Worm (Caenorhabditis elegans): ENCODE results near the gene K01A6.8.
A peak's percentile ranks its signal among the peaks of the same experiment; 100 is the strongest.

K01A6.8 gene

ce11 chrIV:11723255-11723654 lies 13.9 kb downstream of the K01A6.8 start:
- TF ChIP-seq ztf-25 (GFP tag; IDR thresholded peaks at IDR 0.05) = no peak
- TF ChIP-seq ztf-18 (tag; optimal IDR thresholded peaks at IDR 0.05) = no peak
- TF ChIP-seq ztf-22 (GFP tag; optimal IDR thresholded peaks at IDR 0.05) = no peak
- TF ChIP-seq egl-18 (GFP tag; IDR thresholded peaks at IDR 0.05) = no peak
- no peak for TF ChIP-seq F22D6.2 (tag; optimal IDR thresholded peaks at IDR 0.05)
- TF ChIP-seq mcd-1 (GFP tag; IDR thresholded peaks at IDR 0.05) = no peak
- no peak for TF ChIP-seq gei-17 (GFP tag; optimal IDR thresholded peaks at IDR 0.05)
- no peak for TF ChIP-seq somi-1 (GFP tag; optimal IDR thresholded peaks at IDR 0.05)
- TF ChIP-seq hrde-1 (tag; optimal IDR thresholded peaks at IDR 0.05; ENCODE audit: borderline replicate concordance) = no peak
- TF ChIP-seq ets-4 (GFP tag; optimal IDR thresholded peaks at IDR 0.05) = no peak
- no peak for TF ChIP-seq nhr-179 (tag; optimal IDR thresholded peaks at IDR 0.05)
- no peak for TF ChIP-seq K11D2.4 (GFP tag; IDR thresholded peaks at IDR 0.05)
- no peak for TF ChIP-seq sea-2 (GFP tag; IDR thresholded peaks at IDR 0.05)
- TF ChIP-seq egl-44 (GFP tag; IDR thresholded peaks at IDR 0.05) = no peak
- TF ChIP-seq T26A5.8 (tag; optimal IDR thresholded peaks at IDR 0.05) = no peak
- no peak for TF ChIP-seq C17E4.6 (GFP tag; IDR thresholded peaks at IDR 0.05)
- TF ChIP-seq nhr-90 (tag; optimal IDR thresholded peaks at IDR 0.05) = no peak
- no peak for TF ChIP-seq F57A8.1 (GFP tag; optimal IDR thresholded peaks at IDR 0.05)
- no peak for TF ChIP-seq ceh-91 (GFP tag; IDR thresholded peaks at IDR 0.05)
- TF ChIP-seq ceh-79 (tag; optimal IDR thresholded peaks at IDR 0.05) = no peak

- TF ChIP-seq nhr-80 (tag; optimal IDR thresholded peaks at IDR 0.05) = peak; percentile 54
- no peak for TF ChIP-seq snpc-3.4 (tag; optimal IDR thresholded peaks at IDR 0.05)
- TF ChIP-seq hsf-1 (GFP tag; IDR thresholded peaks at IDR 0.05) = no peak
- no peak for TF ChIP-seq F23B12.7 (tag; optimal IDR thresholded peaks at IDR 0.05; ENCODE audit: insufficient read depth)
- TF ChIP-seq hlh-12 (tag; optimal IDR thresholded peaks at IDR 0.05) = no peak
- no peak for TF ChIP-seq madf-3 (GFP tag; IDR thresholded peaks at IDR 0.05)
Observed at ce11 chrIV:11721878-11722277, 15.3 kb downstream of the K01A6.8 start.

ce11 chrIV:11718653-11719052 lies 18.5 kb downstream of the K01A6.8 start:
- TF ChIP-seq ztf-28 (GFP tag; IDR thresholded peaks at IDR 0.05) = no peak
- no peak for TF ChIP-seq Y79H2A.3 (GFP tag; conservative IDR thresholded peaks at IDR 0.05)
- TF ChIP-seq hmg-1.2 (GFP tag; IDR thresholded peaks at IDR 0.05) = peak; percentile 49; the same call in 1 of the 2 replicates
- peak; percentile 37 for TF ChIP-seq somi-1 (GFP tag; optimal IDR thresholded peaks at IDR 0.05)
- TF ChIP-seq snpc-1.1 (tag; optimal IDR thresholded peaks at IDR 0.05; ENCODE audit: insufficient read depth) = no peak
- TF ChIP-seq nhr-120 (GFP tag; IDR thresholded peaks at IDR 0.05) = no peak
- no peak for TF ChIP-seq dpl-1 (GFP tag; optimal IDR thresholded peaks at IDR 0.05)
- TF ChIP-seq nhr-80 (tag; optimal IDR thresholded peaks at IDR 0.05) = no peak
- no peak for TF ChIP-seq ekl-4 (GFP tag; IDR thresholded peaks at IDR 0.05)
- TF ChIP-seq F52B5.7 (tag; optimal IDR thresholded peaks at IDR 0.05) = no peak
- no peak for TF ChIP-seq B0019.2 (GFP tag; conservative IDR thresholded peaks at IDR 0.05)
- peak; percentile 38 for TF ChIP-seq ztf-26 (tag; optimal IDR thresholded peaks at IDR 0.05)
- no peak for TF ChIP-seq sea-2 (GFP tag; IDR thresholded peaks at IDR 0.05)
